Fruit fly (Drosophila melanogaster) whole organism, embryonic: Measurements from ENCODE around the gene CG13367.

Experiments used
- CG6791 ChIP-seq: fragments of 200-800 bp; sonication (Bioruptor generic); IDR thresholded peaks from 3 replicates; pipeline ENCODE4 v1.3.6; 2022; ENCODE audit warnings: missing biosample characterization, missing genetic modification characterization; ENCODE audit not compliant: partially characterized antibody
- D19B ChIP-seq: fragments of 200-800 bp; sonication (Bioruptor generic); optimal IDR thresholded peaks from 2 replicates; lab custom pipeline; 2017; ENCODE audit warnings: missing biosample characterization, mild to moderate bottlenecking, missing genetic modification characterization
- amos ChIP-seq: fragments of 200-800 bp; sonication (Bioruptor generic); IDR thresholded peaks from 2 replicates; pipeline ENCODE4 v1.3.6; 2022; ENCODE audit warnings: missing biosample characterization, missing genetic modification characterization; ENCODE audit not compliant: partially characterized antibody

The CG13367 gene

dm6 chrX:694776-695175 is 50.2 kb downstream of the CG13367 start (continued):
- peak; percentile 61; the same call in 1 of the 3 replicates for TF ChIP-seq CG6791 (GFP tag; lab: Robert Waterston, UW)
- peak; percentile 22; the same call in 1 of the 2 replicates for TF ChIP-seq amos (GFP tag; lab: Robert Waterston, UW)
- TF ChIP-seq D19B (GFP tag; lab: Kevin White, UChicago), result peak; percentile 14
